Worm (Caenorhabditis elegans): ENCODE measurements around the gene C55A1.4.
"Not testable (repeated sequence)": the region's sequence is repeated elsewhere in the genome, so short reads cannot be mapped to it uniquely, and the experiment has no call there.

C55A1.4 gene

DNA sequence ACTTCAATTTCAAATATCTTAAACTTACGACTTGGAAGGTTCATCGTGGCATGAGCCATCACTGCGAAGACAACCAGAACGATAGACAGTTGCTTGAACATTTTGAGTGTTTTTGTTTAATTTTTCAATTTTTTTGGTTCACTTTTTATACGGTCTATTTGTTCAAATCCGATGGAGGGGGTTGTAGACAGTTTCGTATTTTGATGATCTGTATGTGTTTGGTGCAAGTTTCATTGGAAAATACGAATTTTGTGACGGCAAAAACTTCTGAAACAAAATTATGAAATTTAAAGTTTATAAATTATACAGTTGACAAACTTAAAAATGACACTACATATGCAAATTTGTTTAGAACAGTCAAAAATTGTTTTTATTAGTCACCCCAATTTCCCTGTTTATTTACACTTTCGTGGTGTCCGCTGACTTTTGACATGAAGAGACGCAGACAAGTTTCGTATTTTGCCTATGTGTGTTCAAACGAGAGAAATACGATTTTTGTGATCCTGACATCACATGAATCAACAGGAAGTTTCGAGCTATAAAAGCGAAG lies 4.5 kb upstream of the C55A1.4 start, which contains the start of the genes C55A1.7 and C55A1.6:
C55A1.7 (minus strand) TSS at position 101 of the 550 bp plus-strand sequence.
C55A1.6 (plus strand) TSS at position 500 of the 550 bp plus-strand sequence.
- TF ChIP-seq T26A8.4 (GFP tag; IDR thresholded peaks at IDR 0.05); sdz-12 (GFP tag; optimal IDR thresholded peaks at IDR 0.05); Y5F2A.4 (GFP tag; optimal IDR thresholded peaks at IDR 0.05): not testable (repeated sequence)

ce11 chrV:15644575-15644974 lies 1.5 kb upstream of the C55A1.4 start, which contains the start of gene str-23:
TSS of gene str-23 (plus strand) at chrV:15644875.
- TF ChIP-seq nhr-76 (tag; optimal IDR thresholded peaks at IDR 0.05) (no peak), aly-2 (tag; optimal IDR thresholded peaks at IDR 0.05) (no peak), ztf-7 (tag; optimal IDR thresholded peaks at IDR 0.05) (no peak), rbr-2 (tag; optimal IDR thresholded peaks at IDR 0.05) (no peak), lin-38 (GFP tag; IDR thresholded peaks at IDR 0.05) (no peak)

DNA sequence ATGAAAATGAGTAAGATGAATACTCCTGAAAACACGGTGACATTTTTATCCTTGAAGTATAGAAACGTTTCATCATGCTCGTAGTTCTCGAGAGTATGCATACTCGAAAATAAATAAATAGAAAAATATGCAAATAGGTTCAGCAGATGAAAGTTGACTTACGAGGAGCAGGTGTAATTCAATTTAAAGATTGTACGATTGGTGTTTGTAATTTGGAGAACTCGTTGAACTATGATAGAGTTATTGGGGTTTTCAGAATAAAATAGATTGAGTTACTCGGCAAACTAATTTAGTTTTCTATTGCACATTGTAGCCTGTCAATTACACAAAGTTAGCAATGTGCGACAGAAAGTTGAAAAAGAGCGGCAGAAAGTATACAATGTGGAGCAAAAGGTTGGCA lies 4.2 kb downstream of the C55A1.4 start, which contains the start of gene srz-44:
srz-44 (minus strand) TSS at position 101 of the 400 bp plus-strand sequence.
- TF ChIP-seq aha-1 (tag) (no peak), attf-4 (tag; optimal IDR thresholded peaks at IDR 0.05) (no peak), spr-1 (tag; optimal IDR thresholded peaks at IDR 0.05) (no peak), F44E2.7 (GFP tag; IDR thresholded peaks at IDR 0.05) (no peak), ctbp-1 (GFP tag; IDR thresholded peaks at IDR 0.05) (no peak), nhr-41 (GFP tag; IDR thresholded peaks at IDR 0.05) (no peak), zag-1 (tag; optimal IDR thresholded peaks at IDR 0.05) (no peak), hlh-11 (tag; optimal IDR thresholded peaks at IDR 0.05) (no peak), mxl-3 (GFP tag; optimal IDR thresholded peaks at IDR 0.05) (no peak), lir-3 (tag; optimal IDR thresholded peaks at IDR 0.05) (no peak), dmd-8 (GFP tag; IDR thresholded peaks at IDR 0.05) (no peak), jun-1 (tag; optimal IDR thresholded peaks at IDR 0.05) (no peak), php-3 (GFP tag; IDR thresholded peaks at IDR 0.05) (no peak), hlh-30 (tag; optimal IDR thresholded peaks at IDR 0.05; ENCODE audit: insufficient read depth) (no peak), nhr-48 (tag; optimal IDR thresholded peaks at IDR 0.05) (no peak), ceh-82 (tag; optimal IDR thresholded peaks at IDR 0.05) (no peak), ztf-11 (tag; optimal IDR thresholded peaks at IDR 0.05) (no peak)

DNA sequence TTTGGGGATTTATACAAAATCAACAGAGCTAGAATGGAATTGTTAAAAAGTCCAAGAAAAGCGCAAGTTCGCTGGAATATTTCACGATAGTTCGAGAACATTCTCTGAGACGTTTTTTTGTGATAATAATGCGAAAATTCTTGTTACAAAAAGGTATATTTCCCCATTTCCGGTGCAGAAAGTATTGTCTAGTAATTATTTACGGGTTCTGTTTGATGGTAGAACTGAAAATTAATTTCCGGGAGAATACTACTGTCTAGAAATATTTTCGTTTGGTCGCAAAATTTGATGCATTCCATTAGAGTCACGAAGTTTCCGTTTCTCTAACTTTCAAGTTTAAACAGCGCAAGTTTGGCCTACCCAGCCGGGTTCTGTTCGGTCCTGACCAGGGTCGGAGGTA lies 13.5 kb downstream of the C55A1.4 start, which contains the start of gene str-248:
str-248 (minus strand) TSS at position 101 of the 400 bp plus-strand sequence.
- TF ChIP-seq unc-39 (tag; optimal IDR thresholded peaks at IDR 0.05) (no peak), R02D3.7 (tag; optimal IDR thresholded peaks at IDR 0.05) (no peak), dpl-1 (GFP tag; optimal IDR thresholded peaks at IDR 0.05) (no peak), aha-1 (tag) (peak; percentile 8), daf-19 (GFP tag; conservative IDR thresholded peaks at IDR 0.05) (no peak), daf-16 (GFP tag; optimal IDR thresholded peaks at IDR 0.05) (no peak), daf-16 (tag; optimal IDR thresholded peaks at IDR 0.05) (no peak)

DNA sequence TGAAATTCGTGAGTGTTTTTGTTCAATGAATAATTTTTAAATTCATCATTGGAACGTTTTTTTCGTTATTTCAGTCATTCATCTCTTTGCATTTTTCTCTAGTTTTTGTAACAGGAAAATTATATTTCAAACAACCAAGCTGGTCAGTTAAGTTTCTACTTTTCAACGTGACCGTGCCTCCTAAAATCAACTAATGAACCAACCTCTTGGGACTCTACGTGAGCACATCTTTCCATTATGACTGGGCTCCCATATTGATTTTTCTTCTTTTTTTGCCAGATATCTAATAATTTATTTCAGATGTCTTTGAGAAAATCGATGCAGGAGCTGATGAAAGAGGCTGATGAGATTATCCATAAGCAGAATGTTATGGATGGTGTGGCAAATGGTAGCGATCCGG lies 17.5 kb downstream of the C55A1.4 start, which contains the start of gene C55A1.11:
C55A1.11 (plus strand) TSS at position 301 of the 400 bp plus-strand sequence.
- TF ChIP-seq zip-2 (tag; optimal IDR thresholded peaks at IDR 0.05) = no peak
- no peak for TF ChIP-seq T20F7.1 (GFP tag; optimal IDR thresholded peaks at IDR 0.05)
- TF ChIP-seq cey-2 (tag; optimal IDR thresholded peaks at IDR 0.05; ENCODE audit: borderline replicate concordance, insufficient read depth) = no peak
